Worm (Caenorhabditis elegans): ENCODE results near the gene W09G12.7.

ce11 chrIV:1275910-1276309, 47.0 kb downstream of the W09G12.7 start:
- no peak for TF ChIP-seq ztf-11 (tag; optimal IDR thresholded peaks at IDR 0.05)
- no peak for TF ChIP-seq ceh-82 (tag; optimal IDR thresholded peaks at IDR 0.05)
